Worm (Caenorhabditis elegans): ENCODE data around the gene K10H10.10.

ce11 chrII:14474700-14475099, 32.9 kb upstream of the K10H10.10 start:
- peak; percentile 64; the same call in 1 of the 2 replicates for TF ChIP-seq tab-1 (GFP tag; IDR thresholded peaks at IDR 0.05)
- TF ChIP-seq ztf-29 (GFP tag; IDR thresholded peaks at IDR 0.05) = no peak
- TF ChIP-seq ref-1 (GFP tag; conservative IDR thresholded peaks at IDR 0.05) = no peak
- no peak for TF ChIP-seq med-1 (GFP tag; optimal IDR thresholded peaks at IDR 0.05; ENCODE audit: insufficient read depth)
- TF ChIP-seq flt-1 (GFP tag; IDR thresholded peaks at IDR 0.05) = peak; percentile 81
- TF ChIP-seq ztf-23 (GFP tag; IDR thresholded peaks at IDR 0.05) = no peak
